Fruit fly (Drosophila melanogaster) whole organism, adult: ENCODE measurements around the gene Ugt302K1.

Experiments used
- CG11617 ChIP-seq: fragments of 200-800 bp; sonication (Bioruptor generic); optimal IDR thresholded peaks from 2 replicates; lab custom pipeline; 2017; ENCODE audit warnings: mild to moderate bottlenecking, missing biosample characterization, missing genetic modification reagents, missing genetic modification characterization
- CG12768 ChIP-seq: fragments of 200-800 bp; sonication (Bioruptor generic); optimal IDR thresholded peaks from 2 replicates; lab custom pipeline; 2017; ENCODE audit warnings: missing biosample characterization, missing genetic modification characterization, mild to moderate bottlenecking, moderate library complexity, missing genetic modification reagents
- CG14711 ChIP-seq: fragments of 200-800 bp; sonication (Bioruptor generic); optimal IDR thresholded peaks from 2 replicates; lab custom pipeline; 2018; ENCODE audit warnings: missing biosample characterization, mild to moderate bottlenecking, missing genetic modification characterization, moderate library complexity
- CG1620 ChIP-seq: fragments of 200-800 bp; sonication (Bioruptor generic); optimal IDR thresholded peaks from 2 replicates; lab custom pipeline; 2016; ENCODE audit warnings: missing biosample characterization, missing genetic modification characterization
- CG33017 ChIP-seq: fragments of 200-800 bp; sonication (Bioruptor generic); optimal IDR thresholded peaks from 2 replicates; lab custom pipeline; 2018; ENCODE audit warnings: missing biosample characterization, mild to moderate bottlenecking, missing genetic modification characterization, moderate library complexity
- CG5204 ChIP-seq: fragments of 200-800 bp; sonication (Bioruptor generic); optimal IDR thresholded peaks from 2 replicates; lab custom pipeline; 2016; ENCODE audit warnings: missing biosample characterization, missing genetic modification characterization
- CG7045 ChIP-seq: fragments of 200-800 bp; sonication (Bioruptor generic); optimal IDR thresholded peaks from 2 replicates; lab custom pipeline; 2017; ENCODE audit warnings: missing biosample characterization, mild to moderate bottlenecking, missing genetic modification characterization
- CG7101 ChIP-seq: fragments of 200-800 bp; sonication (Bioruptor generic); optimal IDR thresholded peaks from 2 replicates; lab custom pipeline; 2018; ENCODE audit warnings: missing biosample characterization, mild to moderate bottlenecking, missing genetic modification characterization, moderate library complexity
- Clk ChIP-seq: fragments of 200-800 bp; sonication (Bioruptor generic); optimal IDR thresholded peaks from 2 replicates; lab custom pipeline; 2017; ENCODE audit warnings: missing biosample characterization, missing genetic modification characterization
- Crg-1 ChIP-seq: fragments of 200-800 bp; sonication (Bioruptor generic); optimal IDR thresholded peaks from 2 replicates; lab custom pipeline; 2016; ENCODE audit warnings: missing biosample characterization, missing genetic modification characterization
- Hr96 ChIP-seq: fragments of 200-800 bp; sonication (Bioruptor generic); optimal IDR thresholded peaks from 2 replicates; lab custom pipeline; 2016; ENCODE audit warnings: missing biosample characterization, missing genetic modification characterization
- Mnt ChIP-seq: fragments of 200-800 bp; sonication (Bioruptor generic); optimal IDR thresholded peaks from 2 replicates; lab custom pipeline; 2016; ENCODE audit warnings: missing biosample characterization, mild to moderate bottlenecking, missing genetic modification characterization
- bab1 ChIP-seq: fragments of 200-800 bp; sonication (Bioruptor generic); optimal IDR thresholded peaks from 3 replicates; lab custom pipeline; 2019; ENCODE audit warnings: missing biosample characterization, mild to moderate bottlenecking, missing genetic modification characterization, moderate library complexity
- cic ChIP-seq: fragments of 200-800 bp; sonication (Bioruptor generic); optimal IDR thresholded peaks from 2 replicates; lab custom pipeline; 2017; ENCODE audit warnings: missing biosample characterization, mild to moderate bottlenecking, missing genetic modification characterization, moderate library complexity
- cnc ChIP-seq, 2 experiments: fragments of >200 bp; optimal IDR thresholded peaks; 2 replicates each; lab custom pipeline; 2017
- kay ChIP-seq: fragments of 200-800 bp; sonication (Bioruptor generic); peaks from one replicate; lab custom pipeline; 2016; ENCODE audit warnings: missing biosample characterization, missing genetic modification characterization, borderline replicate concordance
- ovo ChIP-seq: fragments of 200-800 bp; sonication (Bioruptor generic); optimal IDR thresholded peaks from 2 replicates; lab custom pipeline; 2016; ENCODE audit warnings: missing biosample characterization, missing genetic modification characterization
- pad ChIP-seq: fragments of 200-800 bp; sonication (Bioruptor generic); optimal IDR thresholded peaks from 3 replicates; lab custom pipeline; 2017; ENCODE audit warnings: missing biosample characterization, missing genetic modification characterization, mild to moderate bottlenecking, moderate library complexity, missing genetic modification reagents
- tj ChIP-seq: fragments of 200-800 bp; sonication (Bioruptor generic); optimal IDR thresholded peaks from 3 replicates; lab custom pipeline; 2017; ENCODE audit warnings: missing biosample characterization, mild to moderate bottlenecking, missing genetic modification characterization, moderate library complexity
- toe ChIP-seq: fragments of 200-800 bp; sonication (Bioruptor generic); optimal IDR thresholded peaks from 2 replicates; lab custom pipeline; 2016; ENCODE audit warnings: missing biosample characterization, missing genetic modification characterization

The Ugt302K1 gene

dm6 chr3R:11156858-11157257 is 3.2 kb upstream of the Ugt302K1 start, which contains the start of gene Ugt302C1:
Gene Ugt302C1, plus strand, starts transcription at chr3R:11157098.
- TF ChIP-seq bab1: peak; percentile 4
- no peak for TF ChIP-seq CG1620 (GFP tag; lab: Kevin White, UChicago)
- TF ChIP-seq CG14711 (tag; lab: Kevin White, UChicago): no peak
- peak; percentile 62 for TF ChIP-seq kay (GFP tag; lab: Kevin White, UChicago)
- peak; percentile 63 for TF ChIP-seq cic (GFP tag; lab: Kevin White, UChicago)
- peak; percentile 31 for TF ChIP-seq CG12768 (GFP tag; lab: Kevin White, UChicago)
- TF ChIP-seq Clk (GFP tag; lab: Kevin White, UChicago): no peak
- no peak for TF ChIP-seq CG7045 (GFP tag; lab: Kevin White, UChicago)
- TF ChIP-seq cnc (optimal IDR thresholded peaks at IDR 0.05; lab: Kevin White, UChicago): peak in 1 of 2 experiments; percentile 37
- TF ChIP-seq toe (GFP tag; lab: Kevin White, UChicago): no peak
- TF ChIP-seq pad (GFP tag; lab: Kevin White, UChicago): peak; percentile 21
- TF ChIP-seq CG33017 (tag; lab: Kevin White, UChicago): peak; percentile 37
- TF ChIP-seq ovo: peak; percentile 16
- peak; percentile 30 for TF ChIP-seq CG7101 (tag; lab: Kevin White, UChicago)
- no peak for TF ChIP-seq CG5204 (GFP tag; lab: Kevin White, UChicago)
- peak; percentile 7 for TF ChIP-seq Crg-1 (GFP tag; lab: Kevin White, UChicago)
- no peak for TF ChIP-seq CG11617 (GFP tag; lab: Kevin White, UChicago)
- TF ChIP-seq tj (GFP tag; lab: Kevin White, UChicago): peak; percentile 26
- peak; percentile 57 for TF ChIP-seq Mnt
- TF ChIP-seq Hr96 (GFP tag; lab: Kevin White, UChicago): no peak

dm6 chr3R:11154576-11155113 is 996 bp upstream of the Ugt302K1 start, which contains the start of gene Ugt302E1:
Gene Ugt302E1, plus strand, starts transcription at chr3R:11154626.
- no peak for TF ChIP-seq cnc (optimal IDR thresholded peaks at IDR 0.05; lab: Kevin White, UChicago)
- peak; percentile 82 for TF ChIP-seq cic (GFP tag; lab: Kevin White, UChicago)

- TF ChIP-seq Clk (GFP tag; lab: Kevin White, UChicago) (no peak), kay (GFP tag; lab: Kevin White, UChicago) (no peak), tj (GFP tag; lab: Kevin White, UChicago) (no peak)
These were observed 8.5 kb downstream of the Ugt302K1 start, which contains the start of gene CheA86a for dm6 chr3R:11145135-11145534. Gene CheA86a, minus strand, starts transcription at chr3R:11145235.

- no peak for TF ChIP-seq CG11617 (GFP tag; lab: Kevin White, UChicago)
- no peak for TF ChIP-seq CG14711 (tag; lab: Kevin White, UChicago)
- TF ChIP-seq ovo: no peak
- TF ChIP-seq Clk (GFP tag; lab: Kevin White, UChicago): no peak
- no peak for TF ChIP-seq CG7045 (GFP tag; lab: Kevin White, UChicago)
- no peak for TF ChIP-seq toe (GFP tag; lab: Kevin White, UChicago)
- no peak for TF ChIP-seq tj (GFP tag; lab: Kevin White, UChicago)
- TF ChIP-seq Hr96 (GFP tag; lab: Kevin White, UChicago): no peak
- no peak for TF ChIP-seq CG5204 (GFP tag; lab: Kevin White, UChicago)
- TF ChIP-seq kay (GFP tag; lab: Kevin White, UChicago): no peak
- TF ChIP-seq CG33017 (tag; lab: Kevin White, UChicago): no peak
- TF ChIP-seq bab1: no peak
- TF ChIP-seq Mnt: no peak
- no peak for TF ChIP-seq pad (GFP tag; lab: Kevin White, UChicago)
- TF ChIP-seq Crg-1 (GFP tag; lab: Kevin White, UChicago): no peak
- TF ChIP-seq CG1620 (GFP tag; lab: Kevin White, UChicago): no peak
- no peak for TF ChIP-seq CG12768 (GFP tag; lab: Kevin White, UChicago)
- TF ChIP-seq cic (GFP tag; lab: Kevin White, UChicago): no peak
These were observed 16.8 kb downstream of the Ugt302K1 start, which contains the start of gene mAcon2 for dm6 chr3R:11136877-11137276. Gene mAcon2, plus strand, starts transcription at chr3R:11137177.

dm6 chr3R:11128116-11128626 is 25.5 kb downstream of the Ugt302K1 start, which contains the start of gene Ugt35C1:
Gene Ugt35C1, minus strand, starts transcription at chr3R:11128328.
- TF ChIP-seq Mnt (peak; percentile 12), CG5204 (GFP tag; lab: Kevin White, UChicago) (no peak), CG7101 (tag; lab: Kevin White, UChicago) (no peak), tj (GFP tag; lab: Kevin White, UChicago) (no peak), CG11617 (GFP tag; lab: Kevin White, UChicago) (no peak), Hr96 (GFP tag; lab: Kevin White, UChicago) (peak; percentile 11), bab1 (no peak), cnc (optimal IDR thresholded peaks at IDR 0.05; lab: Kevin White, UChicago) (peak; percentile 35 to 93), CG1620 (GFP tag; lab: Kevin White, UChicago) (no peak), pad (GFP tag; lab: Kevin White, UChicago) (no peak), ovo (no peak), cic (GFP tag; lab: Kevin White, UChicago) (peak; percentile 51), CG14711 (tag; lab: Kevin White, UChicago) (peak; percentile 44), CG12768 (GFP tag; lab: Kevin White, UChicago) (no peak), CG33017 (tag; lab: Kevin White, UChicago) (no peak), Crg-1 (GFP tag; lab: Kevin White, UChicago) (no peak), Clk (GFP tag; lab: Kevin White, UChicago) (no peak), CG7045 (GFP tag; lab: Kevin White, UChicago) (no peak), kay (GFP tag; lab: Kevin White, UChicago) (no peak), toe (GFP tag; lab: Kevin White, UChicago) (no peak)
